Fruit fly (Drosophila melanogaster): Measurements from ENCODE around the gene Hex-t1.

DNA sequence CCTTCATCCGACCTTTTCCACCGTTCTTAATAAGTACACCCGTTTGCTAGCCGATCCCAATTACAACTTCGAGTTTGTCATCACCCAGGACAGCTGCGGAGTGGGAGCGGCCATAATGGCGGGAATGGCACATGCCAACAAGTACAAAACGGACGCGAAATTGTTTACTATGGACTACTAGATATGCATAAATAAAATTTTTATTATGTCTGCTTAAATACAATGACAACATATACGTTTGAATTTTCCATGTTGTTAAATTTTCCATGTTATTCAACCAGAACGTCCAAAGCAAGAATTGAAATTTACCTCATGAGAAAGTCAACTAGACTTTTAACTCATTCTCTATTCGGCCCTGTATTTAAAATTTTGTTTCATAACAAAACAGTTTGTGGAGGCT is 1.5 kb downstream of the Hex-t1 start, which contains the start of gene Hex-t2:
- no peak for TF ChIP-seq psq (optimal IDR thresholded peaks at IDR 0.05)
- TF ChIP-seq CG8478 (optimal IDR thresholded peaks at IDR 0.05): no peak
